Fruit fly (Drosophila melanogaster) whole organism, embryonic: ENCODE measurements around the gene sle.

Experiments
- B-H2 ChIP-seq: fragments of 200-800 bp; sonication (Bioruptor generic); optimal IDR thresholded peaks from 2 replicates; lab custom pipeline; 2018; ENCODE audit warnings: missing biosample characterization, mild to moderate bottlenecking, missing genetic modification characterization
- CG12219 ChIP-seq: fragments of 200-800 bp; sonication (Bioruptor generic); optimal IDR thresholded peaks from 3 replicates; lab custom pipeline; 2018; ENCODE audit warnings: missing biosample characterization, mild to moderate bottlenecking, missing genetic modification characterization
- CG12391 ChIP-seq: fragments of 200-800 bp; sonication (Bioruptor generic); optimal IDR thresholded peaks from 3 replicates; lab custom pipeline; 2018; ENCODE audit warnings: missing biosample characterization, mild to moderate bottlenecking, missing genetic modification characterization, moderate library complexity
- CG14441 ChIP-seq: fragments of 200-800 bp; sonication (Bioruptor generic); IDR thresholded peaks from 2 replicates; pipeline ENCODE4 v1.3.6; 2022; ENCODE audit warnings: missing biosample characterization, missing genetic modification characterization
- CG17802 ChIP-seq: fragments of 200-800 bp; sonication (Bioruptor generic); optimal IDR thresholded peaks from 2 replicates; lab custom pipeline; 2018; ENCODE audit warnings: missing biosample characterization, mild to moderate bottlenecking, missing genetic modification characterization, moderate library complexity
- CG32532 ChIP-seq: fragments of 200-800 bp; sonication (Bioruptor generic); IDR thresholded peaks from 2 replicates; pipeline ENCODE4 v1.3.6; 2022; ENCODE audit warnings: missing biosample characterization, missing genetic modification characterization
- CG34224 ChIP-seq: fragments of 200-800 bp; sonication (Bioruptor generic); IDR thresholded peaks from 3 replicates; pipeline ENCODE4 v1.3.6; 2022; ENCODE audit warnings: missing biosample characterization, missing genetic modification characterization; ENCODE audit not compliant: partially characterized antibody
- CG43689 ChIP-seq: fragments of 200-800 bp; sonication (Bioruptor generic); IDR thresholded peaks from 2 replicates; pipeline ENCODE4 v1.3.6; 2022; ENCODE audit warnings: missing biosample characterization, missing genetic modification characterization
- CG4730 ChIP-seq: fragments of 200-800 bp; sonication (Bioruptor generic); IDR thresholded peaks from 2 replicates; pipeline ENCODE4 v1.3.6; 2022; ENCODE audit warnings: missing biosample characterization, missing genetic modification characterization
- CG6791 ChIP-seq: fragments of 200-800 bp; sonication (Bioruptor generic); IDR thresholded peaks from 3 replicates; pipeline ENCODE4 v1.3.6; 2022; ENCODE audit warnings: missing biosample characterization, missing genetic modification characterization; ENCODE audit not compliant: partially characterized antibody
- CG8290 ChIP-seq, 3 experiments: fragments of 200-800 bp; sonication (Bioruptor generic); optimal IDR thresholded peaks; 2 replicates each; lab custom pipeline; 2016 to 2019; ENCODE audit warnings: missing biosample characterization in 3 of 3, missing genetic modification characterization in 3 of 3, mild to moderate bottlenecking in 2 of 3, moderate library complexity in 1 of 3
- CG8924 ChIP-seq: fragments of 200-800 bp; optimal IDR thresholded peaks from 3 replicates; lab custom pipeline; 2019; ENCODE audit warnings: missing biosample characterization, mild to moderate bottlenecking, missing genetic modification characterization, moderate library complexity
- CG8944 ChIP-seq: fragments of 200-800 bp; sonication (Bioruptor generic); optimal IDR thresholded peaks from 3 replicates; lab custom pipeline; 2016; ENCODE audit warnings: missing biosample characterization, missing genetic modification characterization
- Camta ChIP-seq: fragments of 200-800 bp; sonication (Bioruptor generic); optimal IDR thresholded peaks from 2 replicates; lab custom pipeline; 2016; ENCODE audit warnings: missing biosample characterization, missing genetic modification characterization
- D19A ChIP-seq: fragments of 200-800 bp; optimal IDR thresholded peaks from 3 replicates; lab custom pipeline; 2019; ENCODE audit warnings: missing biosample characterization, mild to moderate bottlenecking, missing genetic modification characterization, moderate library complexity
- Deaf1 ChIP-seq: fragments of 200-800 bp; optimal IDR thresholded peaks from 3 replicates; lab custom pipeline; 2019; ENCODE audit warnings: missing biosample characterization, mild to moderate bottlenecking, missing genetic modification characterization, moderate library complexity
- E2f1 ChIP-seq: fragments of 200-800 bp; sonication (Bioruptor generic); IDR thresholded peaks from 2 replicates; pipeline ENCODE4 v1.3.6; 2022; ENCODE audit warnings: missing biosample characterization, missing genetic modification characterization
- E2f2 ChIP-seq: fragments of 200-800 bp; sonication (Bioruptor generic); IDR thresholded peaks from 2 replicates; pipeline ENCODE4 v1.3.6; 2022; ENCODE audit warnings: missing biosample characterization, missing genetic modification characterization
- Ets65A ChIP-seq: fragments of 200-800 bp; sonication (Bioruptor generic); peaks from one replicate; lab custom pipeline; 2016; ENCODE audit warnings: missing biosample characterization, missing genetic modification characterization
- Fer1 ChIP-seq: fragments of 200-800 bp; sonication (Bioruptor generic); optimal IDR thresholded peaks from 2 replicates; lab custom pipeline; 2017; ENCODE audit warnings: missing biosample characterization, mild to moderate bottlenecking, missing genetic modification characterization
- Gug ChIP-seq: fragments of 200-800 bp; sonication (Bioruptor generic); IDR thresholded peaks from 4 replicates; pipeline ENCODE4 v1.3.6; 2022; ENCODE audit warnings: missing biosample characterization, missing genetic modification characterization
- HHEX ChIP-seq: fragments of 200-800 bp; sonication (Bioruptor generic); optimal IDR thresholded peaks from 3 replicates; lab custom pipeline; 2017; ENCODE audit warnings: missing biosample characterization, mild to moderate bottlenecking, missing genetic modification characterization, missing genetic modification reagents
- HLH54F ChIP-seq: fragments of 200-800 bp; sonication (Bioruptor generic); optimal IDR thresholded peaks from 3 replicates; lab custom pipeline; 2016; ENCODE audit warnings: missing biosample characterization, missing genetic modification characterization
- Hmr ChIP-seq: fragments of 200-800 bp; sonication (Bioruptor generic); optimal IDR thresholded peaks from 3 replicates; lab custom pipeline; 2017; ENCODE audit warnings: mild to moderate bottlenecking, missing biosample characterization, missing genetic modification reagents, missing genetic modification characterization
- Scr ChIP-seq: fragments of 200-800 bp; sonication (Bioruptor generic); IDR thresholded peaks from 2 replicates; pipeline ENCODE4 v1.3.6; 2022; ENCODE audit warnings: missing biosample characterization, missing genetic modification characterization; ENCODE audit not compliant: partially characterized antibody
- Sin3A ChIP-seq: fragments of >200 bp; optimal IDR thresholded peaks from 2 replicates; lab custom pipeline; 2018
- Six4 ChIP-seq: fragments of 200-800 bp; sonication (Bioruptor generic); optimal IDR thresholded peaks from 2 replicates; lab custom pipeline; 2016; ENCODE audit warnings: missing biosample characterization, missing genetic modification characterization
- Trl ChIP-seq, 3 experiments: fragments of >200 bp in 2 of 3; fragments of 200-800 bp in 1 of 3; sonication (Bioruptor generic) in 1 of 3; optimal IDR thresholded peaks; 2 replicates in 1 of 3; 3 replicates in 2 of 3; lab custom pipeline; 2016 to 2017; ENCODE audit warnings: missing biosample characterization in 1 of 3, missing genetic modification characterization in 1 of 3
- ase ChIP-seq: fragments of 200-800 bp; sonication (Bioruptor generic); IDR thresholded peaks from 3 replicates; pipeline ENCODE4 v1.3.6; 2022; ENCODE audit warnings: missing biosample characterization, missing genetic modification characterization
- br ChIP-seq: fragments of >200 bp; optimal IDR thresholded peaks from 2 replicates; lab custom pipeline; 2017
- btn ChIP-seq: fragments of 200-800 bp; sonication (Bioruptor generic); optimal IDR thresholded peaks from 2 replicates; lab custom pipeline; 2016; ENCODE audit warnings: missing biosample characterization, missing genetic modification characterization
- crc ChIP-seq: fragments of 200-800 bp; sonication (Bioruptor generic); optimal IDR thresholded peaks from 2 replicates; lab custom pipeline; 2016; ENCODE audit warnings: missing biosample characterization, missing genetic modification characterization
- dmrt11E ChIP-seq: fragments of 200-800 bp; sonication (Bioruptor generic); optimal IDR thresholded peaks from 3 replicates; lab custom pipeline; 2018; ENCODE audit warnings: missing biosample characterization, mild to moderate bottlenecking, missing genetic modification characterization, moderate library complexity
- gce ChIP-seq: fragments of 200-800 bp; sonication (Bioruptor generic); IDR thresholded peaks from 3 replicates; pipeline ENCODE4 v1.3.6; 2022; ENCODE audit warnings: missing biosample characterization, missing genetic modification characterization
- grn ChIP-seq: fragments of 200-800 bp; sonication (Bioruptor generic); optimal IDR thresholded peaks from 3 replicates; lab custom pipeline; 2017; ENCODE audit warnings: missing biosample characterization, missing genetic modification characterization
- gro ChIP-seq: fragments of 200-800 bp; sonication (Bioruptor generic); optimal IDR thresholded peaks from 2 replicates; lab custom pipeline; 2016; ENCODE audit warnings: missing biosample characterization, missing genetic modification characterization
- ham ChIP-seq: fragments of 200-800 bp; sonication (Bioruptor generic); IDR thresholded peaks from 2 replicates; pipeline ENCODE4 v1.3.6; 2022; ENCODE audit warnings: missing biosample characterization, missing genetic modification characterization
- mirr ChIP-seq: fragments of 200-800 bp; sonication (Bioruptor generic); optimal IDR thresholded peaks from 3 replicates; lab custom pipeline; 2018; ENCODE audit warnings: missing biosample characterization, mild to moderate bottlenecking, missing genetic modification characterization
- org-1 ChIP-seq: fragments of 200-800 bp; sonication (Bioruptor generic); optimal IDR thresholded peaks from 2 replicates; lab custom pipeline; 2017; ENCODE audit warnings: missing biosample characterization, missing genetic modification characterization
- otp ChIP-seq: fragments of 200-800 bp; sonication (Bioruptor generic); IDR thresholded peaks from 3 replicates; pipeline ENCODE4, ENCODE4 v1.3.6; 2022; ENCODE audit warnings: missing biosample characterization, missing genetic modification characterization
- pan ChIP-seq, 4 experiments: fragments of >200 bp in 3 of 4; fragments of 200-800 bp in 1 of 4; sonication (Bioruptor generic) in 1 of 4; optimal IDR thresholded peaks in 3 of 4; IDR thresholded peaks in 1 of 4; 2 replicates each; pipeline versions ENCODE4 v1.3.6 to Lab custom; 2017 to 2022; ENCODE audit warnings: missing biosample characterization in 2 of 4, missing genetic modification characterization in 2 of 4, mixed read lengths in 1 of 4
- pnt ChIP-seq: fragments of 200-800 bp; sonication (Bioruptor generic); optimal IDR thresholded peaks from 3 replicates; lab custom pipeline; 2016; ENCODE audit warnings: missing biosample characterization, missing genetic modification characterization
- prd ChIP-seq, 3 experiments: fragments of >200 bp in 2 of 3; fragments of 200-800 bp in 1 of 3; sonication (Bioruptor generic) in 1 of 3; optimal IDR thresholded peaks in 2 of 3; IDR thresholded peaks in 1 of 3; 2 replicates in 2 of 3; 3 replicates in 1 of 3; pipeline versions ENCODE4 v1.3.6 to Lab custom; 2017 to 2022; ENCODE audit warnings: missing biosample characterization in 1 of 3, missing genetic modification characterization in 1 of 3
- repo ChIP-seq: fragments of 200-800 bp; sonication (Bioruptor generic); optimal IDR thresholded peaks from 2 replicates; lab custom pipeline; 2016; ENCODE audit warnings: missing biosample characterization, missing genetic modification characterization
- sd ChIP-seq: fragments of 200-800 bp; sonication (Bioruptor generic); optimal IDR thresholded peaks from 3 replicates; lab custom pipeline; 2018; ENCODE audit warnings: missing biosample characterization, mild to moderate bottlenecking, missing genetic modification characterization, moderate library complexity
- stc ChIP-seq: fragments of 200-800 bp; sonication (Bioruptor generic); IDR thresholded peaks from 2 replicates; pipeline ENCODE4 v1.3.6; 2022; ENCODE audit warnings: missing biosample characterization, missing genetic modification characterization
- trem ChIP-seq: fragments of 200-800 bp; optimal IDR thresholded peaks from 3 replicates; lab custom pipeline; 2019; ENCODE audit warnings: missing biosample characterization, mild to moderate bottlenecking, missing genetic modification characterization, moderate library complexity
- zen ChIP-seq: fragments of 200-800 bp; sonication (Bioruptor generic); optimal IDR thresholded peaks from 3 replicates; lab custom pipeline; 2018; ENCODE audit warnings: missing biosample characterization, mild to moderate bottlenecking, missing genetic modification characterization, moderate library complexity

Gene sle

dm6 chr3R:10284169-10284568 is 48.7 kb upstream of the sle start (continued):
- TF ChIP-seq pan (optimal IDR thresholded peaks at IDR 0.05; lab: Kevin White, UChicago) (no peak), pan (GFP tag; optimal IDR thresholded peaks at IDR 0.05 in 1 of 2, IDR thresholded peaks at IDR 0.05 in 1 of 2) (no peak), Deaf1 (peak; percentile 84), btn (GFP tag; lab: Kevin White, UChicago) (no peak), HHEX (no peak), grn (peak; percentile 5)

dm6 chr3R:10311076-10311744 is 21.7 kb upstream of the sle start, which contains the start of gene CG6293:
Gene CG6293, minus strand, starts transcription at chr3R:10311613.
- TF ChIP-seq sd (no peak), prd (optimal IDR thresholded peaks at IDR 0.05; lab: Kevin White, UChicago) (no peak), prd (GFP tag; IDR thresholded peaks at IDR 0.05; lab: Robert Waterston, UW) (no peak), CG43689 (GFP tag; lab: Robert Waterston, UW) (no peak), CG14441 (GFP tag; lab: Robert Waterston, UW) (0 out of 2 replicates have a peak, but pooled peaks have one; percentile 6), Fer1 (GFP tag; lab: Kevin White, UChicago) (no peak), br (lab: Kevin White, UChicago) (no peak), CG34224 (GFP tag; lab: Robert Waterston, UW) (no peak), Camta (GFP tag; lab: Kevin White, UChicago) (no peak), CG8924 (no peak), dmrt11E (tag; lab: Kevin White, UChicago) (no peak), CG6791 (GFP tag; lab: Robert Waterston, UW) (peak; percentile 54; the same call in 1 of the 3 replicates), repo (GFP tag; lab: Kevin White, UChicago) (no peak), Trl (optimal IDR thresholded peaks at IDR 0.05; lab: Kevin White, UChicago) (peak in 1 of 2 experiments; percentile 44), Trl (GFP tag; optimal IDR thresholded peaks at IDR 0.05; lab: Kevin White, UChicago) (no peak), HLH54F (no peak), E2f2 (0 out of 2 replicates have a peak, but pooled peaks have one; percentile 15), D19A (tag; lab: Kevin White, UChicago) (no peak), ham (no peak), crc (no peak), CG12219 (no peak), Six4 (GFP tag; lab: Kevin White, UChicago) (no peak), CG8290 (GFP tag; optimal IDR thresholded peaks at IDR 0.05; lab: Kevin White, UChicago) (no peak), CG8290 (tag; optimal IDR thresholded peaks at IDR 0.05; lab: Kevin White, UChicago) (no peak), stc (GFP tag; lab: Robert Waterston, UW) (no peak), mirr (GFP tag; lab: Kevin White, UChicago) (no peak), Sin3A (lab: Kevin White, UChicago) (no peak), Gug (no peak), E2f1 (no peak), pnt (GFP tag; lab: Kevin White, UChicago) (no peak), org-1 (GFP tag; lab: Kevin White, UChicago) (no peak), gro (no peak), ase (no peak), CG4730 (GFP tag; lab: Robert Waterston, UW) (no peak), CG12391 (tag; lab: Kevin White, UChicago) (no peak), Scr (no peak), CG17802 (tag; lab: Kevin White, UChicago) (no peak), CG32532 (GFP tag; lab: Robert Waterston, UW) (peak; percentile 24; the same call in 1 of the 2 replicates), CG8944 (GFP tag; lab: Kevin White, UChicago) (no peak), otp (0 out of 3 replicates have a peak, but pooled peaks have one; percentile 5), trem (tag; lab: Kevin White, UChicago) (no peak), B-H2 (no peak), gce (GFP tag; lab: Robert Waterston, UW) (no peak), Hmr (no peak), zen (tag; lab: Kevin White, UChicago) (no peak), Ets65A (peak; percentile 39)
